Fruit fly (Drosophila melanogaster) whole organism, pupa: ENCODE results near the gene Trpgamma.

Experiments used
- CG10348 ChIP-seq: fragments of 200-800 bp; sonication (Bioruptor generic); IDR thresholded peaks from 2 replicates; pipeline ENCODE4 v1.3.6; 2022; ENCODE audit warnings: missing biosample characterization, missing genetic modification characterization
- CG14655 ChIP-seq: fragments of 200-800 bp; sonication (Bioruptor generic); optimal IDR thresholded peaks from 3 replicates; lab custom pipeline; 2017; ENCODE audit warnings: mild to moderate bottlenecking, missing biosample characterization, missing genetic modification reagents, missing genetic modification characterization
- CG15710 ChIP-seq: fragments of 200-800 bp; sonication (Bioruptor generic); optimal IDR thresholded peaks from 2 replicates; lab custom pipeline; 2018; ENCODE audit warnings: missing biosample characterization, mild to moderate bottlenecking, missing genetic modification characterization, moderate library complexity
- CG17806 ChIP-seq: fragments of 200-800 bp; sonication (Bioruptor generic); optimal IDR thresholded peaks from 2 replicates; lab custom pipeline; 2018; ENCODE audit warnings: missing biosample characterization, mild to moderate bottlenecking, missing genetic modification characterization, moderate library complexity
- CG32121 ChIP-seq: fragments of 200-800 bp; sonication (Bioruptor generic); IDR thresholded peaks from 2 replicates; pipeline ENCODE4 v1.3.6; 2022; ENCODE audit warnings: missing biosample characterization, missing genetic modification characterization
- CG34367 ChIP-seq: fragments of 200-800 bp; sonication (Bioruptor generic); optimal IDR thresholded peaks from 2 replicates; lab custom pipeline; 2018; ENCODE audit warnings: missing biosample characterization, mild to moderate bottlenecking, missing genetic modification characterization
- CG4496 ChIP-seq: fragments of 200-800 bp; sonication (Bioruptor generic); IDR thresholded peaks from 3 replicates; pipeline ENCODE4 v1.3.6; 2022; ENCODE audit warnings: missing biosample characterization, missing genetic modification characterization
- CG8301 ChIP-seq: fragments of 200-800 bp; sonication (Bioruptor generic); optimal IDR thresholded peaks from 2 replicates; lab custom pipeline; 2018; ENCODE audit warnings: missing biosample characterization, mild to moderate bottlenecking, missing genetic modification characterization
- D1 ChIP-seq: fragments of 200-800 bp; sonication (Bioruptor generic); optimal IDR thresholded peaks from 2 replicates; lab custom pipeline; 2018; ENCODE audit warnings: missing biosample characterization, mild to moderate bottlenecking, missing genetic modification characterization, moderate library complexity
- Pif1A ChIP-seq: fragments of 200-800 bp; sonication (Bioruptor generic); optimal IDR thresholded peaks from 3 replicates; lab custom pipeline; 2016; ENCODE audit warnings: missing biosample characterization, missing genetic modification characterization
- Snoo ChIP-seq: fragments of 200-800 bp; sonication (Bioruptor generic); optimal IDR thresholded peaks from 3 replicates; lab custom pipeline; 2017; ENCODE audit warnings: missing biosample characterization, mild to moderate bottlenecking, missing genetic modification characterization, inconsistent platforms
- fd96Ca ChIP-seq: fragments of 200-800 bp; sonication (Bioruptor generic); IDR thresholded peaks from 3 replicates; pipeline ENCODE4 v1.3.6; 2022; ENCODE audit warnings: missing biosample characterization, missing genetic modification characterization
- gl ChIP-seq: fragments of 200-800 bp; sonication (Bioruptor generic); optimal IDR thresholded peaks from 2 replicates; lab custom pipeline; 2018; ENCODE audit warnings: missing biosample characterization, mild to moderate bottlenecking, missing genetic modification characterization
- rn ChIP-seq: fragments of 200-800 bp; sonication (Bioruptor generic); IDR thresholded peaks from 2 replicates; pipeline ENCODE4 v1.3.6; 2022; ENCODE audit warnings: missing biosample characterization, missing genetic modification characterization

DNA sequence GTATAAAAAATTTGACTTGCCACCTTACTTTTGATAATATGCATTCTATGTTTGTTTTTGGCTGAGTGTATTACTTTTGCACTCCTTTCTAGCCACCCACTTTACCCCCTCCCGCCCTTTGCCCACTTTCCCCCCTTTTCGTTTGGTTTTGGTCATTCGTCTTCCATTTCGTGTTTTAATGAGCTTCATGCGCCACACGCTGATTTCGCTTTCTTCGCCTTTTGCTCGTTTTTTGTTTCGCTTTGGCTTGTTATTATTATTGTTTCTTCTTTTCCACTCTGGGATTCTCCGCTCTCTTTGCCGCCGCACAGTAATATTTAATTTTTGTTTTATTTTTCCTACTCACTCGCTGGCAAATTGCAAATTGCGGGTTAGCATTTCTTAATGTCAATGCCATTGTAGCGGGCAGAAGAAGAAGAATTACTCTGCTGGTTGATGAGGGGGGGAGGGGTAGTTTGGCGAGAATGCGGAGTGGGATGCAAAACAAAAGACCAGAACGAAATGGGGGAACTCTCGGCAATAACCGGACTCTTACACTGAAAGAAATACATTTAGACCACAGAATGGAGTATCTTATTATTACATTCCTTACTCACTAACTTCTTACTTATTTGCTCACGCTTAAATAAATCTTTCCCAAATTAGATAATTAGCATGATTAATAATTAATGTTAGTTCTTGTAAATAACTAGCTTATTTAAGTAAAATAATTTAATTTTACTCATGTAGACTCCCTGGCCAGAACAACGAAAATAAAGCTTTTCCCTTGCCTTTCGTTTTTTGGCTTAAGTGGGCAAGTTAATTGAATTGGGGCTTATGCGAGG, 30.8 kb downstream of the Trpgamma start:
- no peak for TF ChIP-seq gl (tag; lab: Kevin White, UChicago)
- no peak for TF ChIP-seq D1 (tag; lab: Kevin White, UChicago)
- TF ChIP-seq CG32121 (GFP tag; lab: Robert Waterston, UW), result no peak
- TF ChIP-seq Pif1A, result no peak
- no peak for TF ChIP-seq rn (GFP tag; lab: Robert Waterston, UW)
- TF ChIP-seq CG10348 (GFP tag; lab: Robert Waterston, UW), result no peak
- TF ChIP-seq CG15710 (tag; lab: Kevin White, UChicago), result peak; percentile 24
- TF ChIP-seq CG34367, result no peak
- peak; percentile 41; the same call in 1 of the 3 replicates for TF ChIP-seq CG4496 (GFP tag; lab: Robert Waterston, UW)
- TF ChIP-seq CG17806 (tag; lab: Kevin White, UChicago), result peak; percentile 22
- TF ChIP-seq fd96Ca (GFP tag; lab: Robert Waterston, UW), result 0 out of 3 replicates have a peak, but pooled peaks have one; percentile 33
- TF ChIP-seq CG8301 (tag; lab: Kevin White, UChicago), result peak; percentile 49
- TF ChIP-seq CG14655 (GFP tag; lab: Kevin White, UChicago), result peak; percentile 35
- no peak for TF ChIP-seq Snoo
